Worm (Caenorhabditis elegans): ENCODE results near the gene ndub-5.

Gene ndub-5

ce11 chrII:5660155-5660554 is 31.0 kb downstream of the ndub-5 start:
- TF ChIP-seq flh-1 (GFP tag; optimal IDR thresholded peaks at IDR 0.05) (no peak), nhr-237 (tag; optimal IDR thresholded peaks at IDR 0.05) (no peak), blmp-1 (tag; optimal IDR thresholded peaks at IDR 0.05) (no peak), nhr-28 (tag; optimal IDR thresholded peaks at IDR 0.05) (no peak), mls-2 (tag; optimal IDR thresholded peaks at IDR 0.05) (no peak), ceh-43 (GFP tag; optimal IDR thresholded peaks at IDR 0.05) (no peak), mep-1 (tag; optimal IDR thresholded peaks at IDR 0.05) (no peak), elt-1 (tag; optimal IDR thresholded peaks at IDR 0.05; ENCODE audit: borderline replicate concordance, insufficient read depth) (no peak), ztf-11 (tag; optimal IDR thresholded peaks at IDR 0.05) (no peak), snpc-4 (tag; optimal IDR thresholded peaks at IDR 0.05) (no peak), M03D4.4 (tag; optimal IDR thresholded peaks at IDR 0.05) (no peak), lin-13 (tag; optimal IDR thresholded peaks at IDR 0.05) (no peak), elt-3 (tag; optimal IDR thresholded peaks at IDR 0.05) (no peak), ceh-83 (GFP tag; optimal IDR thresholded peaks at IDR 0.05) (no peak), bed-3 (GFP tag; optimal IDR thresholded peaks at IDR 0.05) (no peak), nhr-2 (tag; optimal IDR thresholded peaks at IDR 0.05) (no peak), unc-62 (GFP tag; optimal IDR thresholded peaks at IDR 0.05) (no peak), mab-5 (tag; optimal IDR thresholded peaks at IDR 0.05) (no peak), drap-1 (GFP tag; optimal IDR thresholded peaks at IDR 0.05) (no peak), nhr-76 (tag; optimal IDR thresholded peaks at IDR 0.05) (no peak)

- no peak for TF ChIP-seq sptf-1 (tag; optimal IDR thresholded peaks at IDR 0.05)
- no peak for TF ChIP-seq nhr-2 (tag; optimal IDR thresholded peaks at IDR 0.05)
Observed at ce11 chrII:5659675-5660074, 31.5 kb downstream of the ndub-5 start, which contains the start of gene fut-3. Gene fut-3 (minus strand): TSS chrII:5659775.

ce11 chrII:5654215-5654614 is 36.9 kb downstream of the ndub-5 start, which contains the start of gene F59E12.1:
Gene F59E12.1 (plus strand): TSS chrII:5654515.
- TF ChIP-seq unc-120 (tag; optimal IDR thresholded peaks at IDR 0.05; ENCODE audit: poor library complexity, severe bottlenecking) (no peak), elt-1 (tag; optimal IDR thresholded peaks at IDR 0.05; ENCODE audit: borderline replicate concordance, insufficient read depth) (no peak), lsy-2 (tag; optimal IDR thresholded peaks at IDR 0.05) (no peak), ham-2 (GFP tag; optimal IDR thresholded peaks at IDR 0.05) (no peak), ztf-11 (tag; optimal IDR thresholded peaks at IDR 0.05) (no peak), zip-8 (tag; optimal IDR thresholded peaks at IDR 0.05) (no peak), pha-4 (tag; optimal IDR thresholded peaks at IDR 0.05) (no peak), drap-1 (GFP tag; optimal IDR thresholded peaks at IDR 0.05) (no peak), ces-1 (GFP tag; optimal IDR thresholded peaks at IDR 0.05) (no peak), lin-32 (GFP tag; optimal IDR thresholded peaks at IDR 0.05) (no peak)

- no peak for TF ChIP-seq mep-1 (tag; optimal IDR thresholded peaks at IDR 0.05)
- no peak for TF ChIP-seq nhr-12 (tag; optimal IDR thresholded peaks at IDR 0.05)
- no peak for TF ChIP-seq hlh-1 (tag; optimal IDR thresholded peaks at IDR 0.05)
- TF ChIP-seq snpc-4 (tag; optimal IDR thresholded peaks at IDR 0.05) = no peak
- TF ChIP-seq nhr-237 (tag; optimal IDR thresholded peaks at IDR 0.05) = no peak
Observed at ce11 chrII:5652334-5652733, 38.8 kb downstream of the ndub-5 start, which contains the start of gene bli-2. Gene bli-2 (minus strand): TSS chrII:5652434.

- TF ChIP-seq hlh-1 (tag; optimal IDR thresholded peaks at IDR 0.05) (no peak), nhr-2 (tag; optimal IDR thresholded peaks at IDR 0.05) (no peak), ham-2 (GFP tag; optimal IDR thresholded peaks at IDR 0.05) (no peak)
Observed at ce11 chrII:5651426-5651825, 39.7 kb downstream of the ndub-5 start.

- TF ChIP-seq nhr-2 (tag; optimal IDR thresholded peaks at IDR 0.05) (peak; percentile 23), lsy-2 (tag; optimal IDR thresholded peaks at IDR 0.05) (peak; percentile 80), pha-4 (tag; optimal IDR thresholded peaks at IDR 0.05) (peak; percentile 28), sptf-1 (tag; optimal IDR thresholded peaks at IDR 0.05) (peak; percentile 32), lin-13 (tag; optimal IDR thresholded peaks at IDR 0.05) (peak; percentile 6), lin-32 (GFP tag; optimal IDR thresholded peaks at IDR 0.05) (no peak), hlh-1 (tag; optimal IDR thresholded peaks at IDR 0.05) (peak; percentile 76), unc-62 (GFP tag; optimal IDR thresholded peaks at IDR 0.05) (peak; percentile 1), elt-1 (tag; optimal IDR thresholded peaks at IDR 0.05; ENCODE audit: borderline replicate concordance, insufficient read depth) (no peak), zip-8 (tag; optimal IDR thresholded peaks at IDR 0.05) (no peak), nhr-237 (tag; optimal IDR thresholded peaks at IDR 0.05) (peak; percentile 40), ceh-39 (tag; optimal IDR thresholded peaks at IDR 0.05) (peak; percentile 96), mep-1 (tag; optimal IDR thresholded peaks at IDR 0.05) (peak; percentile 88)
Observed at ce11 chrII:5649236-5650004, 41.7 kb downstream of the ndub-5 start, which contains the start of the genes sam-4, F59E12.17 and zyg-1. Gene sam-4 (minus strand): TSS chrII:5649286. Gene F59E12.17 (minus strand): TSS chrII:5649470. Gene zyg-1 (plus strand): TSS chrII:5649748.
